Worm (Caenorhabditis elegans) whole organism, young adult: ENCODE data around the gene best-23.

Experiments used
- B0019.2 ChIP-seq: fragments of 200-800 bp; sonication (Bioruptor generic); conservative IDR thresholded peaks from 2 replicates; pipeline ENCODE4 v1.3.6; 2022; ENCODE audit warnings: missing genetic modification reagents, missing genetic modification characterization, missing compliant biosample characterization
- B0261.1 ChIP-seq: sonication (generic microtip); optimal IDR thresholded peaks from 2 replicates; lab custom pipeline; 2016; ENCODE audit warnings: mild to moderate bottlenecking, missing genetic modification characterization, moderate library complexity, missing compliant biosample characterization
- D2030.7 ChIP-seq: fragments of 200-800 bp; sonication (Bioruptor generic); IDR thresholded peaks from 2 replicates; pipeline ENCODE4 v1.3.6; 2022; ENCODE audit warnings: missing genetic modification reagents, missing genetic modification characterization, missing compliant biosample characterization
- F10E7.11 ChIP-seq: sonication (generic microtip); optimal IDR thresholded peaks from 2 replicates; lab custom pipeline; 2017; ENCODE audit warnings: mild to moderate bottlenecking, missing genetic modification characterization, moderate library complexity, missing compliant biosample characterization
- F23B12.7 ChIP-seq: sonication (generic microtip); optimal IDR thresholded peaks from 2 replicates; lab custom pipeline; 2017; ENCODE audit warnings: missing genetic modification characterization, mild to moderate bottlenecking, missing compliant biosample characterization, antibody characterized with exemption, moderate library complexity; ENCODE audit not compliant: insufficient read depth
- F52B5.7 ChIP-seq: sonication (generic microtip); optimal IDR thresholded peaks from 2 replicates; lab custom pipeline; 2016; ENCODE audit warnings: mild to moderate bottlenecking, missing genetic modification characterization, missing compliant biosample characterization
- F55B11.4 ChIP-seq: sonication (generic microtip); optimal IDR thresholded peaks from 2 replicates; lab custom pipeline; 2016; ENCODE audit warnings: missing compliant biosample characterization, missing genetic modification characterization, borderline replicate concordance; ENCODE audit not compliant: insufficient read depth
- F57C9.4 ChIP-seq: sonication (generic microtip); optimal IDR thresholded peaks from 2 replicates; lab custom pipeline; 2017; ENCODE audit warnings: mild to moderate bottlenecking, missing genetic modification characterization, missing compliant biosample characterization
- T26A5.8 ChIP-seq: sonication (generic microtip); optimal IDR thresholded peaks from 2 replicates; lab custom pipeline; 2016; ENCODE audit warnings: missing genetic modification characterization, missing compliant biosample characterization
- Y95B8A.8 ChIP-seq: fragments of 200-800 bp; sonication (Bioruptor generic); IDR thresholded peaks from 2 replicates; pipeline ENCODE4 v1.3.6; 2022; ENCODE audit warnings: missing genetic modification reagents, missing genetic modification characterization, missing compliant biosample characterization
- ZK185.1 ChIP-seq: sonication (generic microtip); optimal IDR thresholded peaks from 2 replicates; lab custom pipeline; 2016; ENCODE audit warnings: mild to moderate bottlenecking, missing genetic modification characterization, missing compliant biosample characterization; ENCODE audit not compliant: poor library complexity, severe bottlenecking
- aptf-2 ChIP-seq: fragments of 200-800 bp; sonication (Bioruptor generic); conservative IDR thresholded peaks from 2 replicates; pipeline ENCODE4 v1.3.6; 2022; ENCODE audit warnings: missing genetic modification reagents, missing genetic modification characterization, missing compliant biosample characterization
- aptf-3 ChIP-seq: fragments of 200-800 bp; sonication (Bioruptor generic); IDR thresholded peaks from 2 replicates; pipeline ENCODE4 v1.3.6; 2022; ENCODE audit warnings: missing genetic modification characterization, missing compliant biosample characterization
- atf-7 ChIP-seq: sonication (generic microtip); optimal IDR thresholded peaks from 2 replicates; lab custom pipeline; 2017; ENCODE audit warnings: mild to moderate bottlenecking, missing genetic modification characterization, missing compliant biosample characterization
- athp-1 ChIP-seq: sonication (generic microtip); optimal IDR thresholded peaks from 2 replicates; lab custom pipeline; 2017; ENCODE audit warnings: mild to moderate bottlenecking, missing genetic modification characterization, missing compliant biosample characterization
- attf-5 ChIP-seq: fragments of 200-800 bp; sonication (Bioruptor generic); optimal IDR thresholded peaks from 2 replicates; lab custom pipeline; 2018; ENCODE audit warnings: mild to moderate bottlenecking, missing genetic modification characterization, missing compliant biosample characterization
- attf-6 ChIP-seq: fragments of 200-800 bp; sonication (Bioruptor generic); IDR thresholded peaks from 2 replicates; pipeline ENCODE4 v1.3.6; 2022; ENCODE audit warnings: missing genetic modification reagents, missing genetic modification characterization, missing compliant biosample characterization
- bed-1 ChIP-seq: fragments of 200-800 bp; sonication (Bioruptor generic); IDR thresholded peaks from 2 replicates; pipeline ENCODE4 v1.3.6; 2022; ENCODE audit warnings: missing genetic modification reagents, missing genetic modification characterization, missing compliant biosample characterization
- ccch-3 ChIP-seq: fragments of 200-800 bp; sonication (Bioruptor generic); optimal IDR thresholded peaks from 2 replicates; lab custom pipeline; 2018; ENCODE audit warnings: mild to moderate bottlenecking, missing genetic modification characterization, missing compliant biosample characterization
- ceh-100 ChIP-seq: fragments of 200-800 bp; sonication (Bioruptor generic); IDR thresholded peaks from 2 replicates; pipeline ENCODE4 v1.3.6; 2022; ENCODE audit warnings: missing genetic modification reagents, missing genetic modification characterization, missing compliant biosample characterization
- ceh-27 ChIP-seq: fragments of 200-800 bp; sonication (Bioruptor generic); optimal IDR thresholded peaks from 2 replicates; lab custom pipeline; 2018; ENCODE audit warnings: mild to moderate bottlenecking, missing genetic modification characterization, moderate library complexity, missing compliant biosample characterization
- ceh-58 ChIP-seq: fragments of 200-800 bp; sonication (Bioruptor generic); IDR thresholded peaks from 2 replicates; pipeline ENCODE4 v1.3.6; 2022; ENCODE audit warnings: missing genetic modification characterization, missing compliant biosample characterization
- die-1 ChIP-seq: sonication (generic microtip); optimal IDR thresholded peaks from 2 replicates; lab custom pipeline; 2016; ENCODE audit warnings: missing genotype, mild to moderate bottlenecking, missing genetic modification characterization, missing compliant biosample characterization
- dpl-1 ChIP-seq: fragments of 150-350 bp; optimal IDR thresholded peaks from 2 replicates; lab custom pipeline; 2014; ENCODE audit warnings: missing biosample characterization, missing genetic modification reagents, missing genetic modification characterization
- egrh-3 ChIP-seq: fragments of 200-800 bp; sonication (Bioruptor generic); IDR thresholded peaks from 2 replicates; pipeline ENCODE4 v1.3.6; 2022; ENCODE audit warnings: missing genetic modification reagents, missing genetic modification characterization, missing compliant biosample characterization
- ets-4 ChIP-seq: fragments of 200-800 bp; sonication (Bioruptor generic); optimal IDR thresholded peaks from 2 replicates; lab custom pipeline; 2018; ENCODE audit warnings: mild to moderate bottlenecking, missing genetic modification characterization, missing compliant biosample characterization
- gei-17 ChIP-seq: fragments of 200-800 bp; sonication (Bioruptor generic); optimal IDR thresholded peaks from 2 replicates; lab custom pipeline; 2018; ENCODE audit warnings: mild to moderate bottlenecking, missing genetic modification characterization, missing compliant biosample characterization
- him-1 ChIP-seq: sonication (generic microtip); optimal IDR thresholded peaks from 2 replicates; lab custom pipeline; 2016; ENCODE audit warnings: missing genotype, missing genetic modification reagents, missing genetic modification characterization, missing compliant biosample characterization
- hmg-1.2 ChIP-seq: fragments of 200-800 bp; sonication (Bioruptor generic); IDR thresholded peaks from 2 replicates; pipeline ENCODE4 v1.3.6; 2022; ENCODE audit warnings: missing genetic modification reagents, missing genetic modification characterization, missing compliant biosample characterization
- hmg-20 ChIP-seq: fragments of 200-800 bp; sonication (Bioruptor generic); IDR thresholded peaks from 2 replicates; pipeline ENCODE4 v1.3.6; 2022; ENCODE audit warnings: missing genetic modification reagents, missing genetic modification characterization, missing compliant biosample characterization
- lin-26 ChIP-seq: fragments of 200-800 bp; sonication (Bioruptor generic); IDR thresholded peaks from 2 replicates; pipeline ENCODE4 v1.3.6; 2022; ENCODE audit warnings: missing genetic modification reagents, missing genetic modification characterization, missing compliant biosample characterization
- madf-10 ChIP-seq: sonication (generic microtip); optimal IDR thresholded peaks from 2 replicates; lab custom pipeline; 2016; ENCODE audit warnings: mild to moderate bottlenecking, missing genetic modification characterization, missing compliant biosample characterization
- madf-3 ChIP-seq: fragments of 200-800 bp; sonication (Bioruptor generic); IDR thresholded peaks from 2 replicates; pipeline ENCODE4 v1.3.6; 2022; ENCODE audit warnings: missing genetic modification reagents, missing genetic modification characterization, missing compliant biosample characterization
- nfyb-1 ChIP-seq: fragments of 200-800 bp; sonication (Bioruptor generic); IDR thresholded peaks from 2 replicates; pipeline ENCODE4 v1.3.6; 2022; ENCODE audit warnings: missing genetic modification reagents, missing genetic modification characterization, missing compliant biosample characterization
- nhr-120 ChIP-seq: fragments of 200-800 bp; sonication (Bioruptor generic); IDR thresholded peaks from 2 replicates; pipeline ENCODE4 v1.3.6; 2022; ENCODE audit warnings: missing genetic modification characterization, missing compliant biosample characterization
- nhr-179 ChIP-seq: sonication (generic microtip); optimal IDR thresholded peaks from 2 replicates; lab custom pipeline; 2016; ENCODE audit warnings: mild to moderate bottlenecking, missing genetic modification characterization, missing compliant biosample characterization
- rec-8 ChIP-seq, 2 experiments: sonication (generic microtip); optimal IDR thresholded peaks; 2 replicates each; lab custom pipeline; 2016; ENCODE audit warnings: mild to moderate bottlenecking in 2 of 2, missing genetic modification characterization in 2 of 2, missing genetic modification reagents in 2 of 2, missing genotype in 2 of 2, missing biosample characterization in 1 of 2, missing compliant biosample characterization in 1 of 2, moderate library complexity in 1 of 2
- repo-1 ChIP-seq: sonication (generic microtip); optimal IDR thresholded peaks from 2 replicates; lab custom pipeline; 2017; ENCODE audit warnings: mild to moderate bottlenecking, missing genetic modification characterization, missing compliant biosample characterization
- snpc-3.4 ChIP-seq: sonication (generic microtip); optimal IDR thresholded peaks from 2 replicates; lab custom pipeline; 2017; ENCODE audit warnings: missing genetic modification characterization, mild to moderate bottlenecking, missing compliant biosample characterization, antibody characterized with exemption, moderate library complexity, missing genotype, missing genetic modification reagents
- snpc-4 ChIP-seq, 5 experiments: fragments of 150-350 bp in 1 of 5; sonication (generic microtip) in 4 of 5; optimal IDR thresholded peaks; 2 replicates each; lab custom pipeline; 2014 to 2018; ENCODE audit warnings: missing genetic modification characterization in 5 of 5, missing biosample characterization in 3 of 5, antibody characterized with exemption in 2 of 5, mild to moderate bottlenecking in 2 of 5, missing compliant biosample characterization in 2 of 5, missing genotype in 2 of 5, moderate library complexity in 2 of 5, missing genetic modification reagents in 1 of 5
- somi-1 ChIP-seq: fragments of 200-800 bp; sonication (Bioruptor generic); optimal IDR thresholded peaks from 2 replicates; lab custom pipeline; 2018; ENCODE audit warnings: mild to moderate bottlenecking, missing genetic modification characterization, missing compliant biosample characterization
- sptf-2 ChIP-seq: fragments of 200-800 bp; sonication (Bioruptor generic); optimal IDR thresholded peaks from 2 replicates; lab custom pipeline; 2018; ENCODE audit warnings: mild to moderate bottlenecking, missing genetic modification characterization, missing compliant biosample characterization
- tbx-9 ChIP-seq: sonication (generic microtip); optimal IDR thresholded peaks from 2 replicates; lab custom pipeline; 2016; ENCODE audit warnings: borderline replicate concordance, missing genetic modification characterization, inconsistent platforms, missing compliant biosample characterization
- xnd-1 ChIP-seq: sonication (generic microtip); optimal IDR thresholded peaks from 2 replicates; lab custom pipeline; 2016; ENCODE audit warnings: missing genotype, missing genetic modification reagents, missing genetic modification characterization, missing compliant biosample characterization
- zfh-2 ChIP-seq: fragments of 200-800 bp; sonication (Bioruptor generic); conservative IDR thresholded peaks from 2 replicates; pipeline ENCODE4 v1.3.6; 2022; ENCODE audit warnings: missing genetic modification reagents, missing genetic modification characterization, missing compliant biosample characterization
- zim-3 ChIP-seq: sonication (generic microtip); optimal IDR thresholded peaks from 2 replicates; lab custom pipeline; 2017; ENCODE audit warnings: mild to moderate bottlenecking, missing genetic modification characterization, moderate library complexity, missing compliant biosample characterization
- ztf-25 ChIP-seq: fragments of 200-800 bp; sonication (Bioruptor generic); IDR thresholded peaks from 2 replicates; pipeline ENCODE4 v1.3.6; 2022; ENCODE audit warnings: missing genetic modification reagents, missing genetic modification characterization, missing compliant biosample characterization
- ztf-6 ChIP-seq: fragments of 200-800 bp; sonication (Bioruptor generic); IDR thresholded peaks from 2 replicates; pipeline ENCODE4 v1.3.6; 2022; ENCODE audit warnings: missing genetic modification reagents, missing genetic modification characterization, missing compliant biosample characterization

The best-23 gene

ce11 chrII:7880373-7880862 is 27.0 kb downstream of the best-23 start, which contains the start of gene perm-1 (continued):
- TF ChIP-seq hmg-1.2 (peak; percentile 71; the same call in 1 of the 2 replicates), tbx-9 (no peak), rec-8 (tag; optimal IDR thresholded peaks at IDR 0.05; lab: Kevin White, UChicago) (no peak), madf-3 (GFP tag; lab: Robert Waterston, UW) (peak; percentile 91), ccch-3 (GFP tag; lab: Kevin White, UChicago) (no peak), nfyb-1 (GFP tag; lab: Robert Waterston, UW) (no peak), Y95B8A.8 (GFP tag; lab: Robert Waterston, UW) (peak; percentile 92), nhr-179 (tag; lab: Kevin White, UChicago) (no peak), ztf-6 (GFP tag; lab: Robert Waterston, UW) (no peak), F57C9.4 (tag; lab: Kevin White, UChicago) (no peak), aptf-3 (GFP tag; lab: Robert Waterston, UW) (no peak), ceh-58 (GFP tag; lab: Robert Waterston, UW) (no peak), atf-7 (no peak), snpc-4 (GFP tag; optimal IDR thresholded peaks at IDR 0.05; lab: Kevin White, UChicago) (peak; percentile 64), snpc-4 (tag; optimal IDR thresholded peaks at IDR 0.05; lab: Kevin White, UChicago) (peak in 2 of 4 experiments; percentile 57 to 60), ztf-25 (GFP tag; lab: Robert Waterston, UW) (no peak), egrh-3 (GFP tag; lab: Robert Waterston, UW) (no peak), B0019.2 (peak; percentile 84), ZK185.1 (no peak), ceh-100 (GFP tag; lab: Robert Waterston, UW) (peak; percentile 48; the same call in 1 of the 2 replicates), hmg-20 (no peak), snpc-3.4 (tag; lab: Kevin White, UChicago) (peak; percentile 94), nhr-120 (GFP tag; lab: Robert Waterston, UW) (no peak), F23B12.7 (peak; percentile 37), B0261.1 (tag; lab: Kevin White, UChicago) (no peak), attf-5 (GFP tag; lab: Kevin White, UChicago) (no peak), zim-3 (tag; lab: Kevin White, UChicago) (no peak), F55B11.4 (tag; lab: Kevin White, UChicago) (no peak), him-1 (peak; percentile 44), lin-26 (GFP tag; lab: Robert Waterston, UW) (no peak), F10E7.11 (tag; lab: Kevin White, UChicago) (no peak), die-1 (tag; lab: Kevin White, UChicago) (no peak), D2030.7 (GFP tag; lab: Robert Waterston, UW) (peak; percentile 96), ets-4 (GFP tag; lab: Kevin White, UChicago) (no peak), athp-1 (tag; lab: Kevin White, UChicago) (peak; percentile 86), xnd-1 (tag; lab: Kevin White, UChicago) (peak; percentile 95), T26A5.8 (tag; lab: Kevin White, UChicago) (no peak), dpl-1 (GFP tag; lab: Kevin White, UChicago) (peak; percentile 87), somi-1 (GFP tag; lab: Kevin White, UChicago) (no peak), madf-10 (tag; lab: Kevin White, UChicago) (no peak), zfh-2 (no peak), sptf-2 (GFP tag; lab: Kevin White, UChicago) (no peak), gei-17 (GFP tag; lab: Kevin White, UChicago) (no peak), F52B5.7 (tag; lab: Kevin White, UChicago) (no peak), aptf-2 (GFP tag; lab: Robert Waterston, UW) (no peak), ceh-27 (GFP tag; lab: Kevin White, UChicago) (no peak), repo-1 (no peak), attf-6 (GFP tag; lab: Robert Waterston, UW) (no peak), bed-1 (GFP tag; lab: Robert Waterston, UW) (no peak)
